Fruit fly (Drosophila melanogaster): ENCODE results near the gene CG4186.
A peak's percentile ranks its signal among the peaks of the same experiment; 100 is the strongest.

Gene CG4186

dm6 chr3L:20771891-20772646, 2.7 kb downstream of the CG4186 start:
- no peak for TF ChIP-seq CG14860 (GFP tag; IDR thresholded peaks at IDR 0.05; ENCODE audit: partially characterized antibody)
- TF ChIP-seq CG10654 (GFP tag; optimal IDR thresholded peaks at IDR 0.05): peak; percentile 61
- TF ChIP-seq CG10462 (GFP tag; optimal IDR thresholded peaks at IDR 0.05): peak; percentile 65
- TF ChIP-seq ara (GFP tag; IDR thresholded peaks at IDR 0.05): peak; percentile 56; the same call in 1 of the 2 replicates
- TF ChIP-seq gsb-n (tag; optimal IDR thresholded peaks at IDR 0.05): peak; percentile 77
- TF ChIP-seq CG9932 (GFP tag; IDR thresholded peaks at IDR 0.05): peak; percentile 69
- peak; percentile 77 for TF ChIP-seq CG12104 (GFP tag; optimal IDR thresholded peaks at IDR 0.05)
- TF ChIP-seq dmrt11E (tag; optimal IDR thresholded peaks at IDR 0.05): peak; percentile 70
- TF ChIP-seq CG6272 (GFP tag; IDR thresholded peaks at IDR 0.05): peak; percentile 26; the same call in 1 of the 2 replicates
- peak; percentile 55; the same call in 1 of the 2 replicates for TF ChIP-seq al (GFP tag; IDR thresholded peaks at IDR 0.05)
- peak; percentile 29 for TF ChIP-seq CG1792 (GFP tag; optimal IDR thresholded peaks at IDR 0.05)
- peak; percentile 69 for TF ChIP-seq CG18764 (GFP tag; optimal IDR thresholded peaks at IDR 0.05)
- TF ChIP-seq Myb (GFP tag; optimal IDR thresholded peaks at IDR 0.05): peak; percentile 24
- TF ChIP-seq HmgZ (tag; optimal IDR thresholded peaks at IDR 0.05): peak; percentile 63
- peak; percentile 83 for TF ChIP-seq Xbp1 (GFP tag; optimal IDR thresholded peaks at IDR 0.05)
- no peak for TF ChIP-seq yki (optimal IDR thresholded peaks at IDR 0.05)
- peak; percentile 86 for TF ChIP-seq CG17359 (tag; optimal IDR thresholded peaks at IDR 0.05)
- peak; percentile 74 for TF ChIP-seq CG8924 (tag; optimal IDR thresholded peaks at IDR 0.05)
- no peak for TF ChIP-seq Tbp (GFP tag; optimal IDR thresholded peaks at IDR 0.05)
- peak; percentile 29 for TF ChIP-seq tup (GFP tag; optimal IDR thresholded peaks at IDR 0.05)
- TF ChIP-seq CG10209 (GFP tag; optimal IDR thresholded peaks at IDR 0.05): peak; percentile 77
- peak; percentile 73 for TF ChIP-seq wek (GFP tag; optimal IDR thresholded peaks at IDR 0.05)
- no peak for TF ChIP-seq z (GFP tag; IDR thresholded peaks at IDR 0.05)
- peak in 1 of 2 experiments; percentile 75 for TF ChIP-seq Eip74EF (GFP tag; optimal IDR thresholded peaks at IDR 0.05)
- no peak for TF ChIP-seq CG42726 (GFP tag; IDR thresholded peaks at IDR 0.05; ENCODE audit: partially characterized antibody)
- no peak for TF ChIP-seq hth (optimal IDR thresholded peaks at IDR 0.05)
- peak; percentile 30 for TF ChIP-seq CG9817 (tag; optimal IDR thresholded peaks at IDR 0.05)
- peak; percentile 53 for TF ChIP-seq HmgD (GFP tag; optimal IDR thresholded peaks at IDR 0.05)
- peak; percentile 37 to 85 for TF ChIP-seq Hr51 (GFP tag; optimal IDR thresholded peaks at IDR 0.05)
- TF ChIP-seq CG15514 (GFP tag; optimal IDR thresholded peaks at IDR 0.05): peak; percentile 72
- TF ChIP-seq CG15696 (tag; optimal IDR thresholded peaks at IDR 0.05): peak; percentile 12
- peak; percentile 79 for TF ChIP-seq CG4424 (GFP tag; optimal IDR thresholded peaks at IDR 0.05)
- TF ChIP-seq Opbp (GFP tag; IDR thresholded peaks at IDR 0.05; ENCODE audit: partially characterized antibody): 0 out of 3 replicates have a peak, but pooled peaks have one; percentile 22
- TF ChIP-seq slou (GFP tag; optimal IDR thresholded peaks at IDR 0.05): no peak
- peak; percentile 30 for TF ChIP-seq pnt (GFP tag; optimal IDR thresholded peaks at IDR 0.05)
- TF ChIP-seq eve (GFP tag; optimal IDR thresholded peaks at IDR 0.05): no peak
- TF ChIP-seq sqz (GFP tag; optimal IDR thresholded peaks at IDR 0.05): no peak
- TF ChIP-seq CG1647 (GFP tag; optimal IDR thresholded peaks at IDR 0.05): peak; percentile 46
- no peak for TF ChIP-seq pan (optimal IDR thresholded peaks at IDR 0.05)
- peak in 1 of 2 experiments; percentile 91 for TF ChIP-seq pan (GFP tag; optimal IDR thresholded peaks at IDR 0.05 in 1 of 2, IDR thresholded peaks at IDR 0.05 in 1 of 2)
- peak; percentile 45 for TF ChIP-seq CG12236 (GFP tag; optimal IDR thresholded peaks at IDR 0.05)
- peak; percentile 76 for TF ChIP-seq tgo (GFP tag; IDR thresholded peaks at IDR 0.05)
- TF ChIP-seq nerfin-2 (GFP tag; IDR thresholded peaks at IDR 0.05; ENCODE audit: partially characterized antibody): no peak
- peak; percentile 38 for TF ChIP-seq her (GFP tag; optimal IDR thresholded peaks at IDR 0.05)
- peak; percentile 97 for TF ChIP-seq Sry-β (GFP tag; optimal IDR thresholded peaks at IDR 0.05)
- TF ChIP-seq bowl (GFP tag; IDR thresholded peaks at IDR 0.05): peak; percentile 74
- TF ChIP-seq Six4 (GFP tag; optimal IDR thresholded peaks at IDR 0.05): peak; percentile 58
- peak; percentile 46; the same call in 1 of the 2 replicates for TF ChIP-seq MBD-R2 (GFP tag; IDR thresholded peaks at IDR 0.05)
- TF ChIP-seq CG2120 (GFP tag; optimal IDR thresholded peaks at IDR 0.05): peak; percentile 83
